Fruit fly (Drosophila melanogaster) whole organism, embryonic: ENCODE data around the gene qm.
A peak's percentile ranks its signal among the peaks of the same experiment; 100 is the strongest.

Experiments
- Asciz ChIP-seq: fragments of 200-800 bp; sonication (Bioruptor generic); optimal IDR thresholded peaks from 2 replicates; lab custom pipeline; 2017; ENCODE audit warnings: missing biosample characterization, mild to moderate bottlenecking, missing genetic modification characterization, missing genetic modification reagents
- CG10565 ChIP-seq: fragments of 200-800 bp; sonication (Bioruptor generic); optimal IDR thresholded peaks from 3 replicates; lab custom pipeline; 2016; ENCODE audit warnings: missing biosample characterization, mild to moderate bottlenecking, missing genetic modification characterization
- CG10654 ChIP-seq: fragments of 200-800 bp; sonication (Bioruptor generic); optimal IDR thresholded peaks from 2 replicates; lab custom pipeline; 2016; ENCODE audit warnings: missing biosample characterization, missing genetic modification characterization
- CG11695 ChIP-seq: fragments of 200-800 bp; sonication (Bioruptor generic); IDR thresholded peaks from 3 replicates; pipeline ENCODE4 v1.3.6; 2022; ENCODE audit warnings: missing biosample characterization, missing genetic modification characterization
- CG12071 ChIP-seq: fragments of 200-800 bp; sonication (Bioruptor generic); optimal IDR thresholded peaks from 3 replicates; lab custom pipeline; 2018; ENCODE audit warnings: missing biosample characterization, mild to moderate bottlenecking, missing genetic modification characterization
- CG12219 ChIP-seq: fragments of 200-800 bp; sonication (Bioruptor generic); optimal IDR thresholded peaks from 3 replicates; lab custom pipeline; 2018; ENCODE audit warnings: missing biosample characterization, mild to moderate bottlenecking, missing genetic modification characterization
- CG13424 ChIP-seq: fragments of 200-800 bp; sonication (Bioruptor generic); optimal IDR thresholded peaks from 2 replicates; lab custom pipeline; 2019; ENCODE audit warnings: missing biosample characterization, mild to moderate bottlenecking, missing genetic modification characterization, moderate library complexity
- CG1529 ChIP-seq: fragments of 200-800 bp; sonication (Bioruptor generic); optimal IDR thresholded peaks from 3 replicates; lab custom pipeline; 2018; ENCODE audit warnings: missing biosample characterization, missing genetic modification characterization
- CG15479 ChIP-seq: fragments of 200-800 bp; sonication (Bioruptor generic); optimal IDR thresholded peaks from 3 replicates; lab custom pipeline; 2019; ENCODE audit warnings: missing biosample characterization, mild to moderate bottlenecking, missing genetic modification characterization, moderate library complexity
- CG1647 ChIP-seq: fragments of 200-800 bp; sonication (Bioruptor generic); optimal IDR thresholded peaks from 3 replicates; lab custom pipeline; 2016; ENCODE audit warnings: missing biosample characterization, missing genetic modification characterization
- CG16863 ChIP-seq: fragments of 200-800 bp; sonication (Bioruptor generic); optimal IDR thresholded peaks from 3 replicates; lab custom pipeline; 2016; ENCODE audit warnings: missing biosample characterization, missing genetic modification characterization
- CG17802 ChIP-seq: fragments of 200-800 bp; sonication (Bioruptor generic); optimal IDR thresholded peaks from 2 replicates; lab custom pipeline; 2018; ENCODE audit warnings: missing biosample characterization, mild to moderate bottlenecking, missing genetic modification characterization, moderate library complexity
- CG18262 ChIP-seq: fragments of 200-800 bp; optimal IDR thresholded peaks from 3 replicates; lab custom pipeline; 2019; ENCODE audit warnings: missing biosample characterization, mild to moderate bottlenecking, missing genetic modification characterization, moderate library complexity
- CG1832 ChIP-seq: fragments of 200-800 bp; sonication (Bioruptor generic); optimal IDR thresholded peaks from 2 replicates; lab custom pipeline; 2017; ENCODE audit warnings: missing biosample characterization, mild to moderate bottlenecking, missing genetic modification characterization, inconsistent platforms
- CG33557 ChIP-seq: fragments of 200-800 bp; sonication (Bioruptor generic); optimal IDR thresholded peaks from 2 replicates; lab custom pipeline; 2019; ENCODE audit warnings: missing biosample characterization, mild to moderate bottlenecking, missing genetic modification characterization, moderate library complexity
- CG3847 ChIP-seq: fragments of 200-800 bp; sonication (Bioruptor generic); IDR thresholded peaks from 2 replicates; pipeline ENCODE4 v1.3.6; 2022; ENCODE audit warnings: missing biosample characterization, missing genetic modification characterization
- CG4328 ChIP-seq: fragments of 200-800 bp; sonication (Bioruptor generic); optimal IDR thresholded peaks from 3 replicates; lab custom pipeline; 2017; ENCODE audit warnings: missing biosample characterization, missing genetic modification reagents, missing genetic modification characterization
- CG4854 ChIP-seq: fragments of 200-800 bp; sonication (Bioruptor generic); optimal IDR thresholded peaks from 2 replicates; lab custom pipeline; 2016; ENCODE audit warnings: missing biosample characterization, missing genetic modification characterization, inconsistent platforms
- CG7372 ChIP-seq: fragments of 200-800 bp; sonication (Bioruptor generic); IDR thresholded peaks from 2 replicates; pipeline ENCODE4 v1.3.6; 2022; ENCODE audit warnings: missing biosample characterization, missing genetic modification characterization
- Camta ChIP-seq: fragments of 200-800 bp; sonication (Bioruptor generic); optimal IDR thresholded peaks from 2 replicates; lab custom pipeline; 2016; ENCODE audit warnings: missing biosample characterization, missing genetic modification characterization
- Doc2 ChIP-seq: fragments of 200-800 bp; sonication (Bioruptor generic); IDR thresholded peaks from 2 replicates; pipeline ENCODE4 v1.3.6; 2022; ENCODE audit warnings: missing biosample characterization, missing genetic modification characterization
- Ets97D ChIP-seq: fragments of 200-800 bp; sonication (Bioruptor generic); optimal IDR thresholded peaks from 3 replicates; lab custom pipeline; 2016; ENCODE audit warnings: missing biosample characterization, missing genetic modification characterization
- HmgZ ChIP-seq: fragments of 200-800 bp; sonication (Bioruptor generic); optimal IDR thresholded peaks from 2 replicates; lab custom pipeline; 2018; ENCODE audit warnings: missing biosample characterization, mild to moderate bottlenecking, missing genetic modification characterization
- Kr ChIP-seq: fragments of 200-800 bp; sonication (Bioruptor generic); optimal IDR thresholded peaks from 2 replicates; lab custom pipeline; 2017; ENCODE audit warnings: missing biosample characterization, mild to moderate bottlenecking, missing genetic modification characterization
- Oli ChIP-seq: fragments of 200-800 bp; sonication (Bioruptor generic); optimal IDR thresholded peaks from 2 replicates; lab custom pipeline; 2018; ENCODE audit warnings: missing biosample characterization, mild to moderate bottlenecking, missing genetic modification characterization, moderate library complexity
- Poxn ChIP-seq: fragments of 200-800 bp; sonication (Bioruptor generic); IDR thresholded peaks from 2 replicates; pipeline ENCODE4 v1.3.6; 2022; ENCODE audit warnings: missing biosample characterization, missing genetic modification characterization
- Rx ChIP-seq: fragments of 200-800 bp; sonication (Bioruptor generic); IDR thresholded peaks from 2 replicates; pipeline ENCODE4 v1.3.6; 2022; ENCODE audit warnings: missing biosample characterization, missing genetic modification characterization
- Sox100B ChIP-seq: fragments of 200-800 bp; sonication (Bioruptor generic); optimal IDR thresholded peaks from 3 replicates; lab custom pipeline; 2018; ENCODE audit warnings: missing biosample characterization, mild to moderate bottlenecking, missing genetic modification characterization
- Spps ChIP-seq: fragments of 200-800 bp; sonication (Bioruptor generic); optimal IDR thresholded peaks from 2 replicates; lab custom pipeline; 2018; ENCODE audit warnings: missing biosample characterization, mild to moderate bottlenecking, missing genetic modification characterization
- Stat92E ChIP-seq, 3 experiments: fragments of >200 bp in 2 of 3; fragments of 200-800 bp in 1 of 3; sonication (Bioruptor generic) in 1 of 3; optimal IDR thresholded peaks; 2 replicates each; lab custom pipeline; 2017 to 2019; ENCODE audit warnings: missing biosample characterization in 3 of 3, missing genetic modification characterization in 3 of 3, mild to moderate bottlenecking in 1 of 3, moderate library complexity in 1 of 3
- Xbp1 ChIP-seq: fragments of 200-800 bp; sonication (Bioruptor generic); optimal IDR thresholded peaks from 3 replicates; lab custom pipeline; 2016; ENCODE audit warnings: missing biosample characterization, mild to moderate bottlenecking, missing genetic modification characterization
- ab ChIP-seq: fragments of 200-800 bp; sonication (Bioruptor generic); optimal IDR thresholded peaks from 2 replicates; lab custom pipeline; 2016; ENCODE audit warnings: missing biosample characterization, missing genetic modification characterization
- al ChIP-seq: fragments of 200-800 bp; sonication (Bioruptor generic); IDR thresholded peaks from 2 replicates; pipeline ENCODE4 v1.3.6; 2022; ENCODE audit warnings: missing biosample characterization, missing genetic modification characterization
- ato ChIP-seq: fragments of 200-800 bp; sonication (Bioruptor generic); IDR thresholded peaks from 2 replicates; pipeline ENCODE4 v1.3.6; 2022; ENCODE audit warnings: missing biosample characterization, missing genetic modification characterization; ENCODE audit not compliant: partially characterized antibody
- crc ChIP-seq: fragments of 200-800 bp; sonication (Bioruptor generic); optimal IDR thresholded peaks from 2 replicates; lab custom pipeline; 2016; ENCODE audit warnings: missing biosample characterization, missing genetic modification characterization
- dysf ChIP-seq: fragments of 200-800 bp; sonication (Bioruptor generic); IDR thresholded peaks from 3 replicates; pipeline ENCODE4 v1.3.6; 2022; ENCODE audit warnings: missing biosample characterization, missing genetic modification characterization
- exex ChIP-seq: fragments of 200-800 bp; sonication (Bioruptor generic); optimal IDR thresholded peaks from 4 replicates; lab custom pipeline; 2018; ENCODE audit warnings: missing biosample characterization, mild to moderate bottlenecking, missing genetic modification characterization, moderate library complexity
- gfzf ChIP-seq: fragments of 200-800 bp; sonication (Bioruptor generic); optimal IDR thresholded peaks from 2 replicates; lab custom pipeline; 2016; ENCODE audit warnings: missing biosample characterization, mild to moderate bottlenecking, missing genetic modification characterization, moderate library complexity
- gsb ChIP-seq: fragments of 200-800 bp; sonication (Bioruptor generic); IDR thresholded peaks from 2 replicates; pipeline ENCODE4 v1.3.6; 2022; ENCODE audit warnings: missing biosample characterization, missing genetic modification characterization
- h ChIP-seq: fragments of >200 bp; optimal IDR thresholded peaks from 2 replicates; lab custom pipeline; 2017
- kay ChIP-seq: fragments of 200-800 bp; sonication (Bioruptor generic); optimal IDR thresholded peaks from 2 replicates; lab custom pipeline; 2016; ENCODE audit warnings: missing biosample characterization, missing genetic modification characterization
- mirr ChIP-seq: fragments of 200-800 bp; sonication (Bioruptor generic); optimal IDR thresholded peaks from 3 replicates; lab custom pipeline; 2018; ENCODE audit warnings: missing biosample characterization, mild to moderate bottlenecking, missing genetic modification characterization
- pzg ChIP-seq: fragments of 200-800 bp; sonication (Bioruptor generic); optimal IDR thresholded peaks from 3 replicates; lab custom pipeline; 2018; ENCODE audit warnings: missing biosample characterization, mild to moderate bottlenecking, missing genetic modification characterization, moderate library complexity
- ranshi ChIP-seq: fragments of 200-800 bp; sonication (Bioruptor generic); IDR thresholded peaks from 2 replicates; pipeline ENCODE4 v1.3.6; 2022; ENCODE audit warnings: missing biosample characterization, missing genetic modification characterization
- sens ChIP-seq: fragments of 200-800 bp; sonication (Bioruptor generic); peaks from one replicate; lab custom pipeline; 2016; ENCODE audit warnings: missing biosample characterization, missing genetic modification characterization
- sna ChIP-seq: fragments of 200-800 bp; sonication (Bioruptor generic); IDR thresholded peaks from 2 replicates; pipeline ENCODE4 v1.3.6; 2022; ENCODE audit warnings: missing biosample characterization, missing genetic modification characterization; ENCODE audit not compliant: partially characterized antibody
- sr ChIP-seq: fragments of 200-800 bp; sonication (Bioruptor generic); IDR thresholded peaks from 3 replicates; pipeline ENCODE4 v1.3.6; 2022; ENCODE audit warnings: missing biosample characterization, missing genetic modification characterization
- stc ChIP-seq: fragments of 200-800 bp; sonication (Bioruptor generic); IDR thresholded peaks from 2 replicates; pipeline ENCODE4 v1.3.6; 2022; ENCODE audit warnings: missing biosample characterization, missing genetic modification characterization
- toy ChIP-seq: fragments of 200-800 bp; sonication (Bioruptor generic); IDR thresholded peaks from 2 replicates; pipeline ENCODE4 v1.3.6; 2022; ENCODE audit warnings: missing biosample characterization, missing genetic modification characterization
- zen2 ChIP-seq: fragments of 200-800 bp; sonication (Bioruptor generic); IDR thresholded peaks from 3 replicates; pipeline ENCODE4 v1.3.6; 2022; ENCODE audit warnings: missing biosample characterization, missing genetic modification characterization; ENCODE audit not compliant: partially characterized antibody

qm gene

dm6 chr3L:7347984-7348631 is at the start of gene qm, which contains the start of gene Srp19 (continued):
- peak; percentile 45 for TF ChIP-seq CG18262
- TF ChIP-seq CG13424 (tag; lab: Kevin White, UChicago): peak; percentile 33
- no peak for TF ChIP-seq gfzf (GFP tag; lab: Kevin White, UChicago)
- no peak for TF ChIP-seq toy (GFP tag; lab: Robert Waterston, UW)
- TF ChIP-seq Ets97D: peak; percentile 51
- TF ChIP-seq sens (GFP tag; lab: Kevin White, UChicago): peak; percentile 84
- no peak for TF ChIP-seq exex (tag; lab: Kevin White, UChicago)
- TF ChIP-seq CG12071: peak; percentile 55
- TF ChIP-seq CG1647 (GFP tag; lab: Kevin White, UChicago): peak; percentile 5
- TF ChIP-seq dysf (GFP tag; lab: Robert Waterston, UW): peak; percentile 64
- peak; percentile 54 for TF ChIP-seq kay (GFP tag; lab: Kevin White, UChicago)
- peak; percentile 53 for TF ChIP-seq Camta (GFP tag; lab: Kevin White, UChicago)
- no peak for TF ChIP-seq CG17802 (tag; lab: Kevin White, UChicago)
- TF ChIP-seq Stat92E (GFP tag; optimal IDR thresholded peaks at IDR 0.05; lab: Kevin White, UChicago): peak in 1 of 3 experiments; percentile 48
- no peak for TF ChIP-seq crc (GFP tag; lab: Kevin White, UChicago)
- no peak for TF ChIP-seq h (lab: Kevin White, UChicago)
- TF ChIP-seq CG11695 (GFP tag; lab: Robert Waterston, UW): no peak
- TF ChIP-seq Spps: no peak
- no peak for TF ChIP-seq CG15479
- TF ChIP-seq ab (GFP tag; lab: Kevin White, UChicago): no peak
- no peak for TF ChIP-seq CG7372 (GFP tag; lab: Robert Waterston, UW)
- TF ChIP-seq HmgZ (tag; lab: Kevin White, UChicago): peak; percentile 20
- peak; percentile 56; the same call in 1 of the 2 replicates for TF ChIP-seq al (GFP tag; lab: Robert Waterston, UW)
- peak; percentile 78 for TF ChIP-seq sna (GFP tag; lab: Robert Waterston, UW)
- TF ChIP-seq Poxn (GFP tag; lab: Robert Waterston, UW): no peak
- peak; percentile 15 for TF ChIP-seq CG10654 (GFP tag; lab: Kevin White, UChicago)
- peak; percentile 60; the same call in 2 of the 3 replicates for TF ChIP-seq zen2
- no peak for TF ChIP-seq Sox100B (GFP tag; lab: Kevin White, UChicago)
- peak; percentile 64 for TF ChIP-seq Xbp1
- TF ChIP-seq pzg: peak; percentile 66
- TF ChIP-seq CG12219: no peak
- TF ChIP-seq Rx (GFP tag; lab: Robert Waterston, UW): no peak
- TF ChIP-seq Oli (tag; lab: Kevin White, UChicago): peak; percentile 5
- 0 out of 3 replicates have a peak, but pooled peaks have one; percentile 20 for TF ChIP-seq sr (GFP tag; lab: Robert Waterston, UW)
- TF ChIP-seq stc (GFP tag; lab: Robert Waterston, UW): peak; percentile 19; the same call in 1 of the 2 replicates
- TF ChIP-seq CG4854 (GFP tag; lab: Kevin White, UChicago): peak; percentile 26
- no peak for TF ChIP-seq CG1529 (GFP tag; lab: Kevin White, UChicago)
- TF ChIP-seq CG3847 (GFP tag; lab: Robert Waterston, UW): peak; percentile 57
- TF ChIP-seq Doc2 (GFP tag; lab: Robert Waterston, UW): no peak
- TF ChIP-seq Asciz: no peak
- TF ChIP-seq CG33557 (GFP tag; lab: Kevin White, UChicago): peak; percentile 22
- TF ChIP-seq CG16863: peak; percentile 25
- no peak for TF ChIP-seq Kr (GFP tag; lab: Kevin White, UChicago)
- TF ChIP-seq ato: peak; percentile 62; the same call in 1 of the 2 replicates
- no peak for TF ChIP-seq CG10565
- no peak for TF ChIP-seq CG1832 (GFP tag; lab: Kevin White, UChicago)
- TF ChIP-seq mirr (GFP tag; lab: Kevin White, UChicago): peak; percentile 22
- TF ChIP-seq CG4328 (GFP tag; lab: Kevin White, UChicago): no peak
- TF ChIP-seq ranshi: peak; percentile 18; the same call in 1 of the 2 replicates
- no peak for TF ChIP-seq gsb (GFP tag; lab: Robert Waterston, UW)
